Fruit fly (Drosophila melanogaster) whole organism, embryonic: ENCODE measurements around the gene CG8671.
A peak's percentile ranks its signal among the peaks of the same experiment; 100 is the strongest.

Experiments
- Antp ChIP-seq: fragments of 200-800 bp; sonication (Bioruptor generic); optimal IDR thresholded peaks from 3 replicates; lab custom pipeline; 2016; ENCODE audit warnings: missing biosample characterization, missing genetic modification characterization
- BEAF-32 ChIP-seq: fragments of 200-800 bp; sonication (Bioruptor generic); optimal IDR thresholded peaks from 3 replicates; lab custom pipeline; 2017; ENCODE audit warnings: missing biosample characterization, missing genetic modification characterization, mild to moderate bottlenecking, moderate library complexity, missing genetic modification reagents
- BtbVII ChIP-seq: fragments of 200-800 bp; sonication (Bioruptor generic); optimal IDR thresholded peaks from 3 replicates; lab custom pipeline; 2017; ENCODE audit warnings: missing biosample characterization, mild to moderate bottlenecking, missing genetic modification characterization
- C15 ChIP-seq: fragments of 200-800 bp; sonication (Bioruptor generic); IDR thresholded peaks from 3 replicates; pipeline ENCODE4 v1.3.6; 2022; ENCODE audit warnings: missing biosample characterization, missing genetic modification characterization
- CG10274 ChIP-seq: fragments of 200-800 bp; sonication (Bioruptor generic); optimal IDR thresholded peaks from 3 replicates; lab custom pipeline; 2017; ENCODE audit warnings: missing biosample characterization, mild to moderate bottlenecking, missing genetic modification characterization
- CG11085 ChIP-seq: fragments of 200-800 bp; sonication (Bioruptor generic); IDR thresholded peaks from 2 replicates; pipeline ENCODE4 v1.3.6; 2022; ENCODE audit warnings: missing biosample characterization, missing genetic modification characterization
- CG11247 ChIP-seq: fragments of 200-800 bp; sonication (Bioruptor generic); IDR thresholded peaks from 2 replicates; pipeline ENCODE4 v1.3.6; 2022; ENCODE audit warnings: missing biosample characterization, missing genetic modification characterization
- CG13296 ChIP-seq: fragments of 200-800 bp; sonication (Bioruptor generic); optimal IDR thresholded peaks from 3 replicates; lab custom pipeline; 2018; ENCODE audit warnings: missing biosample characterization, mild to moderate bottlenecking, missing genetic modification characterization
- CG17568 ChIP-seq: fragments of 200-800 bp; sonication (Bioruptor generic); optimal IDR thresholded peaks from 2 replicates; lab custom pipeline; 2018; ENCODE audit warnings: missing biosample characterization, mild to moderate bottlenecking, missing genetic modification characterization, moderate library complexity
- CG2129 ChIP-seq: fragments of 200-800 bp; sonication (Bioruptor generic); IDR thresholded peaks from 2 replicates; pipeline ENCODE4 v1.3.6; 2022; ENCODE audit warnings: missing biosample characterization, missing genetic modification characterization; ENCODE audit not compliant: partially characterized antibody
- CG4730 ChIP-seq: fragments of 200-800 bp; sonication (Bioruptor generic); IDR thresholded peaks from 2 replicates; pipeline ENCODE4 v1.3.6; 2022; ENCODE audit warnings: missing biosample characterization, missing genetic modification characterization
- CG7928 ChIP-seq: fragments of 200-800 bp; sonication (Bioruptor generic); optimal IDR thresholded peaks from 2 replicates; lab custom pipeline; 2017; ENCODE audit warnings: missing biosample characterization, mild to moderate bottlenecking, missing genetic modification characterization
- CG8359 ChIP-seq: fragments of 200-800 bp; sonication (Bioruptor generic); optimal IDR thresholded peaks from 2 replicates; lab custom pipeline; 2017; ENCODE audit warnings: missing biosample characterization, mild to moderate bottlenecking, missing genetic modification characterization, borderline replicate concordance
- CG8478 ChIP-seq: fragments of >200 bp; optimal IDR thresholded peaks from 2 replicates; lab custom pipeline; 2018
- CG8944 ChIP-seq: fragments of 200-800 bp; sonication (Bioruptor generic); optimal IDR thresholded peaks from 3 replicates; lab custom pipeline; 2016; ENCODE audit warnings: missing biosample characterization, missing genetic modification characterization
- CG9817 ChIP-seq: fragments of 200-800 bp; sonication (Bioruptor generic); optimal IDR thresholded peaks from 2 replicates; lab custom pipeline; 2018; ENCODE audit warnings: missing biosample characterization, mild to moderate bottlenecking, missing genetic modification characterization, moderate library complexity
- CG9876 ChIP-seq: fragments of 200-800 bp; sonication (Bioruptor generic); optimal IDR thresholded peaks from 2 replicates; lab custom pipeline; 2016; ENCODE audit warnings: missing biosample characterization, missing genetic modification characterization
- CG9932 ChIP-seq: fragments of 200-800 bp; sonication (Bioruptor generic); IDR thresholded peaks from 2 replicates; pipeline ENCODE4 v1.3.6; 2022; ENCODE audit warnings: missing biosample characterization, missing genetic modification characterization
- D ChIP-seq, 2 experiments: fragments of 200-800 bp in 1 of 2; fragments of >200 bp in 1 of 2; sonication (Bioruptor generic) in 1 of 2; optimal IDR thresholded peaks; 2 replicates in 1 of 2; 3 replicates in 1 of 2; lab custom pipeline; 2017; ENCODE audit warnings: mild to moderate bottlenecking in 1 of 2, missing biosample characterization in 1 of 2, missing genetic modification characterization in 1 of 2, missing genetic modification reagents in 1 of 2
- ERR ChIP-seq: fragments of 200-800 bp; sonication (Bioruptor generic); optimal IDR thresholded peaks from 2 replicates; lab custom pipeline; 2016; ENCODE audit warnings: missing biosample characterization, missing genetic modification characterization
- Eip74EF ChIP-seq, 2 experiments: fragments of 200-800 bp in 1 of 2; fragments of >200 bp in 1 of 2; sonication (Bioruptor generic) in 1 of 2; optimal IDR thresholded peaks; 2 replicates each; lab custom pipeline; 2017 to 2019; ENCODE audit warnings: missing biosample characterization in 2 of 2, missing genetic modification characterization in 2 of 2, mild to moderate bottlenecking in 1 of 2, moderate library complexity in 1 of 2
- H15 ChIP-seq: fragments of 200-800 bp; sonication (Bioruptor generic); IDR thresholded peaks from 3 replicates; pipeline ENCODE4 v1.3.6; 2022; ENCODE audit warnings: missing biosample characterization, missing genetic modification characterization
- Hr51 ChIP-seq, 2 experiments: fragments of 200-800 bp; sonication (Bioruptor generic); optimal IDR thresholded peaks; 2 replicates in 1 of 2; 3 replicates in 1 of 2; lab custom pipeline; 2016 to 2018; ENCODE audit warnings: missing biosample characterization in 2 of 2, missing genetic modification characterization in 2 of 2, mild to moderate bottlenecking in 1 of 2, moderate library complexity in 1 of 2
- Nf-YB ChIP-seq: fragments of 200-800 bp; sonication (Bioruptor generic); optimal IDR thresholded peaks from 3 replicates; lab custom pipeline; 2019; ENCODE audit warnings: missing biosample characterization, mild to moderate bottlenecking, missing genetic modification characterization, moderate library complexity
- Nf-YC ChIP-seq: fragments of 200-800 bp; optimal IDR thresholded peaks from 3 replicates; lab custom pipeline; 2019; ENCODE audit warnings: missing biosample characterization, mild to moderate bottlenecking, missing genetic modification characterization, moderate library complexity
- Scr ChIP-seq: fragments of 200-800 bp; sonication (Bioruptor generic); IDR thresholded peaks from 2 replicates; pipeline ENCODE4 v1.3.6; 2022; ENCODE audit warnings: missing biosample characterization, missing genetic modification characterization; ENCODE audit not compliant: partially characterized antibody
- YL-1 ChIP-seq: fragments of 200-800 bp; sonication (Bioruptor generic); optimal IDR thresholded peaks from 3 replicates; lab custom pipeline; 2017; ENCODE audit warnings: missing biosample characterization, mild to moderate bottlenecking, missing genetic modification characterization
- ase ChIP-seq: fragments of 200-800 bp; sonication (Bioruptor generic); IDR thresholded peaks from 3 replicates; pipeline ENCODE4 v1.3.6; 2022; ENCODE audit warnings: missing biosample characterization, missing genetic modification characterization
- caup ChIP-seq: fragments of 200-800 bp; sonication (Bioruptor generic); optimal IDR thresholded peaks from 3 replicates; lab custom pipeline; 2017; ENCODE audit warnings: missing biosample characterization, mild to moderate bottlenecking, missing genetic modification characterization, moderate library complexity; ENCODE audit not compliant: severe bottlenecking
- cg ChIP-seq: fragments of 200-800 bp; sonication (Bioruptor generic); optimal IDR thresholded peaks from 3 replicates; lab custom pipeline; 2019; ENCODE audit warnings: missing biosample characterization, mild to moderate bottlenecking, missing genetic modification characterization, moderate library complexity
- corto ChIP-seq: fragments of 200-800 bp; sonication (Bioruptor generic); optimal IDR thresholded peaks from 2 replicates; lab custom pipeline; 2016; ENCODE audit warnings: missing biosample characterization, mild to moderate bottlenecking, missing genetic modification characterization, moderate library complexity
- cwo ChIP-seq: fragments of 200-800 bp; sonication (Bioruptor generic); optimal IDR thresholded peaks from 3 replicates; lab custom pipeline; 2017; ENCODE audit warnings: missing biosample characterization, missing genetic modification characterization, mild to moderate bottlenecking, moderate library complexity, missing genetic modification reagents
- dimm ChIP-seq: fragments of 200-800 bp; sonication (Bioruptor generic); IDR thresholded peaks from 2 replicates; pipeline ENCODE4 v1.3.6; 2022; ENCODE audit warnings: missing biosample characterization, missing genetic modification characterization
- ewg ChIP-seq: fragments of 200-800 bp; sonication (Bioruptor generic); optimal IDR thresholded peaks from 3 replicates; lab custom pipeline; 2017; ENCODE audit warnings: mild to moderate bottlenecking, missing biosample characterization, missing genetic modification reagents, missing genetic modification characterization
- gem ChIP-seq: fragments of 200-800 bp; sonication (Bioruptor generic); optimal IDR thresholded peaks from 2 replicates; lab custom pipeline; 2019; ENCODE audit warnings: missing biosample characterization, mild to moderate bottlenecking, missing genetic modification characterization, moderate library complexity
- h ChIP-seq: fragments of >200 bp; optimal IDR thresholded peaks from 2 replicates; lab custom pipeline; 2017
- lola ChIP-seq, 3 experiments: fragments of >200 bp in 2 of 3; fragments of 200-800 bp in 1 of 3; sonication (Bioruptor generic) in 1 of 3; optimal IDR thresholded peaks; 2 replicates each; lab custom pipeline; 2017 to 2019; ENCODE audit warnings: missing biosample characterization in 3 of 3, missing genetic modification characterization in 3 of 3, mild to moderate bottlenecking in 1 of 3, moderate library complexity in 1 of 3
- luna ChIP-seq: fragments of 200-800 bp; sonication (Bioruptor generic); optimal IDR thresholded peaks from 2 replicates; lab custom pipeline; 2016; ENCODE audit warnings: missing biosample characterization, missing genetic modification characterization
- mld ChIP-seq: fragments of 200-800 bp; sonication (Bioruptor generic); IDR thresholded peaks from 3 replicates; pipeline ENCODE4 v1.3.6; 2022; ENCODE audit warnings: missing biosample characterization, missing genetic modification characterization; ENCODE audit not compliant: partially characterized antibody
- nau ChIP-seq: fragments of 200-800 bp; sonication (Bioruptor generic); optimal IDR thresholded peaks from 3 replicates; lab custom pipeline; 2017; ENCODE audit warnings: missing biosample characterization, mild to moderate bottlenecking, missing genetic modification characterization, missing genetic modification reagents
- nmo ChIP-seq: fragments of 200-800 bp; sonication (Bioruptor generic); optimal IDR thresholded peaks from 2 replicates; lab custom pipeline; 2018; ENCODE audit warnings: missing biosample characterization, mild to moderate bottlenecking, missing genetic modification characterization, moderate library complexity
- p53 ChIP-seq: fragments of 200-800 bp; sonication (Bioruptor generic); optimal IDR thresholded peaks from 2 replicates; lab custom pipeline; 2016; ENCODE audit warnings: missing biosample characterization, missing genetic modification characterization
- pum ChIP-seq: fragments of 200-800 bp; sonication (Bioruptor generic); optimal IDR thresholded peaks from 2 replicates; lab custom pipeline; 2016; ENCODE audit warnings: missing biosample characterization, missing genetic modification characterization
- salm ChIP-seq: fragments of 200-800 bp; sonication (Bioruptor generic); optimal IDR thresholded peaks from 2 replicates; lab custom pipeline; 2018; ENCODE audit warnings: missing biosample characterization, mild to moderate bottlenecking, missing genetic modification characterization
- sd ChIP-seq: fragments of 200-800 bp; sonication (Bioruptor generic); optimal IDR thresholded peaks from 3 replicates; lab custom pipeline; 2018; ENCODE audit warnings: missing biosample characterization, mild to moderate bottlenecking, missing genetic modification characterization, moderate library complexity
- sr ChIP-seq: fragments of 200-800 bp; sonication (Bioruptor generic); IDR thresholded peaks from 3 replicates; pipeline ENCODE4 v1.3.6; 2022; ENCODE audit warnings: missing biosample characterization, missing genetic modification characterization
- stwl ChIP-seq: fragments of 200-800 bp; sonication (Bioruptor generic); optimal IDR thresholded peaks from 3 replicates; lab custom pipeline; 2018; ENCODE audit warnings: missing biosample characterization, mild to moderate bottlenecking, missing genetic modification characterization, moderate library complexity
- wek ChIP-seq: fragments of 200-800 bp; sonication (Bioruptor generic); optimal IDR thresholded peaks from 3 replicates; lab custom pipeline; 2018; ENCODE audit warnings: missing biosample characterization, mild to moderate bottlenecking, missing genetic modification characterization, moderate library complexity

CG8671 gene

dm6 chr2L:21250519-21251336 lies 12.0 kb upstream of the CG8671 start (continued):
- TF ChIP-seq gem (tag; lab: Kevin White, UChicago) = no peak
- no peak for TF ChIP-seq lola (GFP tag; optimal IDR thresholded peaks at IDR 0.05; lab: Kevin White, UChicago)
- TF ChIP-seq Nf-YB = peak; percentile 53
- peak; percentile 41; the same call in 1 of the 2 replicates for TF ChIP-seq Scr (GFP tag; lab: Robert Waterston, UW)
- TF ChIP-seq Eip74EF (GFP tag; optimal IDR thresholded peaks at IDR 0.05; lab: Kevin White, UChicago) = no peak
- TF ChIP-seq CG9932 (GFP tag; lab: Robert Waterston, UW) = no peak
- TF ChIP-seq ase (GFP tag; lab: Robert Waterston, UW) = no peak
- no peak for TF ChIP-seq salm (tag; lab: Kevin White, UChicago)
- no peak for TF ChIP-seq h (lab: Kevin White, UChicago)
- no peak for TF ChIP-seq CG8359 (GFP tag; lab: Kevin White, UChicago)
- no peak for TF ChIP-seq CG8478 (lab: Kevin White, UChicago)
- TF ChIP-seq D (optimal IDR thresholded peaks at IDR 0.05; lab: Kevin White, UChicago) = no peak
- TF ChIP-seq D (GFP tag; optimal IDR thresholded peaks at IDR 0.05; lab: Kevin White, UChicago) = no peak
- no peak for TF ChIP-seq CG9876
- TF ChIP-seq cwo = no peak
- no peak for TF ChIP-seq p53 (GFP tag; lab: Kevin White, UChicago)
- TF ChIP-seq CG10274 (GFP tag; lab: Kevin White, UChicago) = no peak
- no peak for TF ChIP-seq CG8944 (GFP tag; lab: Kevin White, UChicago)
- TF ChIP-seq CG17568 = peak; percentile 20
- TF ChIP-seq H15 (GFP tag; lab: Robert Waterston, UW) = no peak
- TF ChIP-seq C15 (GFP tag; lab: Robert Waterston, UW) = no peak
- no peak for TF ChIP-seq CG2129 (GFP tag; lab: Robert Waterston, UW)
- TF ChIP-seq Nf-YC = peak; percentile 59
- TF ChIP-seq ewg (GFP tag; lab: Kevin White, UChicago) = peak; percentile 75
- TF ChIP-seq CG7928 (GFP tag; lab: Kevin White, UChicago) = no peak
- no peak for TF ChIP-seq caup (GFP tag; lab: Kevin White, UChicago)
- TF ChIP-seq ERR (GFP tag; lab: Kevin White, UChicago) = peak; percentile 96
- TF ChIP-seq luna = no peak
- no peak; the same call in 1 of the 3 replicates for TF ChIP-seq sr (GFP tag; lab: Robert Waterston, UW)
- TF ChIP-seq nau (GFP tag; lab: Kevin White, UChicago) = no peak
- TF ChIP-seq CG9817 = no peak
- TF ChIP-seq CG11247 (GFP tag; lab: Robert Waterston, UW) = no peak
- TF ChIP-seq dimm (GFP tag; lab: Robert Waterston, UW) = no peak
- no peak for TF ChIP-seq mld (GFP tag; lab: Robert Waterston, UW)
- no peak for TF ChIP-seq Antp (GFP tag; lab: Kevin White, UChicago)
- no peak for TF ChIP-seq nmo (GFP tag; lab: Kevin White, UChicago)
- no peak for TF ChIP-seq Hr51 (GFP tag; optimal IDR thresholded peaks at IDR 0.05; lab: Kevin White, UChicago)
- TF ChIP-seq wek = no peak
- no peak for TF ChIP-seq CG11085 (GFP tag; lab: Robert Waterston, UW)
- TF ChIP-seq CG4730 (GFP tag; lab: Robert Waterston, UW) = no peak
- TF ChIP-seq sd (tag; lab: Kevin White, UChicago) = peak; percentile 68
- TF ChIP-seq BEAF-32 (GFP tag; lab: Kevin White, UChicago) = no peak
- TF ChIP-seq BtbVII (GFP tag; lab: Kevin White, UChicago) = no peak
- no peak for TF ChIP-seq stwl
- TF ChIP-seq cg (GFP tag; lab: Kevin White, UChicago) = peak; percentile 96
- TF ChIP-seq CG13296 (GFP tag; lab: Kevin White, UChicago) = no peak
- TF ChIP-seq pum = no peak
- peak; percentile 76 for TF ChIP-seq corto (GFP tag; lab: Kevin White, UChicago)
- TF ChIP-seq YL-1 (GFP tag; lab: Kevin White, UChicago) = no peak
